Worm (Caenorhabditis elegans): ENCODE data around the gene Y102A5C.36.

The Y102A5C.36 gene

DNA sequence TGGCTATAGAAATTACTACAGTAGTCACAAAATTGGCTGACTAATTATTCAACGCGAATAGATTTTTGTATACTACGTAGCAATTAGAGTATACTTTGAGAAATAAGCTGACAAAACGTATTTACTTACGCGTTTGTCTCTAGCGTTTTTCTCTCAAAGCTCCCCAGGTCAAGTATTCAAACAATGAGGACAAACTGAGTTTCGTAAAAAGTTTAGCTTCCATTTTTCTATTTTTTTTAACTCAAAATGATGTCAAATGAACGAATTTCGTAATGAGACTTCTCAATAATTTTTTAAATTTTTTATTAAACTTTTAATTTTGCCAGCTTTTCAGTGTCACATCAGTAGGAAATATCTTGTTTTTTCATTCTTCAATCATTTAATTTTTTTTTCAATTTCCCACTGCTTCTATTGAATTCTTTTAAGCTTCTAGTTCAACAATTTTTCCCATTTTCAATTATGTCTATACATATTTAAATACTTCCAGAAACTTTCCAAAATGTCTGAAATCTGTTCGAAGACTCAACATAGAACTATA is 38.4 kb downstream of the Y102A5C.36 start, which contains the start of the genes ifas-2 and fbxa-44:
Gene ifas-2, minus strand, starts transcription at position 101 of the 538 bp plus-strand sequence.
Gene fbxa-44, plus strand, starts transcription at position 488 of the 538 bp plus-strand sequence.
- no peak for TF ChIP-seq madf-10 (tag; optimal IDR thresholded peaks at IDR 0.05)
- TF ChIP-seq tlf-1 (GFP tag; optimal IDR thresholded peaks at IDR 0.05), result no peak
- no peak for TF ChIP-seq die-1 (tag; optimal IDR thresholded peaks at IDR 0.05)
- TF ChIP-seq Y79H2A.3 (GFP tag; conservative IDR thresholded peaks at IDR 0.05), result no peak
- no peak for TF ChIP-seq madf-8 (GFP tag; conservative IDR thresholded peaks at IDR 0.05)
- TF ChIP-seq dpff-1 (tag; optimal IDR thresholded peaks at IDR 0.05), result no peak
- no peak for TF ChIP-seq attf-5 (GFP tag; optimal IDR thresholded peaks at IDR 0.05)
- TF ChIP-seq fkh-3 (tag; optimal IDR thresholded peaks at IDR 0.05), result no peak
- TF ChIP-seq pbrm-1 (GFP tag; IDR thresholded peaks at IDR 0.05), result no peak
- no peak for TF ChIP-seq ztf-18 (tag; optimal IDR thresholded peaks at IDR 0.05)
- no peak for TF ChIP-seq B0261.1 (tag; optimal IDR thresholded peaks at IDR 0.05)
- TF ChIP-seq mxl-1 (tag; optimal IDR thresholded peaks at IDR 0.05), result no peak
- no peak for TF ChIP-seq nhr-90 (tag; optimal IDR thresholded peaks at IDR 0.05)
- no peak for TF ChIP-seq zfh-2 (GFP tag; conservative IDR thresholded peaks at IDR 0.05)
- no peak for TF ChIP-seq attf-3 (GFP tag; conservative IDR thresholded peaks at IDR 0.05)
- TF ChIP-seq K12H6.12 (tag; optimal IDR thresholded peaks at IDR 0.05), result no peak
- TF ChIP-seq aptf-3 (GFP tag; IDR thresholded peaks at IDR 0.05), result no peak
- TF ChIP-seq akir-1 (GFP tag; optimal IDR thresholded peaks at IDR 0.05), result no peak
- no peak for TF ChIP-seq bed-1 (GFP tag; IDR thresholded peaks at IDR 0.05)
- TF ChIP-seq nhr-120 (GFP tag; IDR thresholded peaks at IDR 0.05), result no peak

DNA sequence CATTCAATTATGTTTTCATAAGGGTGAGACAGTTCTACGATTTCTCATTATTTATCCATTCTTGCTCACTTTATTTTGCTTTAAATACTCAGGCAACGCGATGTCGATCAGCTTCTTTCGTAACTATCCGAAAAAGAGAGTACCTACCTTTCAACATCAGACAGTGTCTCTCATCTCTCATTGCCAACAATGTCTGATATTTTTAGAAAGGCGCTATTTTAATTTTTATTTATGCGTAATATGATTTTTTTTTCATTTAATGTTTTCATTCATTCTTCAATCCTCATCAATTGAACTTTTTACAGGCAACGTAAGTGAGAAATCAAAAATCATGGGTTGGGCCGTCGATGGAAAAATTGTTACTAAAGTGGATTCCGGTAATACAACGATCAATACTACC is 42.5 kb downstream of the Y102A5C.36 start, which contains the start of gene F09C6.13:
Gene F09C6.13, plus strand, starts transcription at position 301 of the 400 bp plus-strand sequence.
- no peak for TF ChIP-seq T26A5.8 (tag; optimal IDR thresholded peaks at IDR 0.05)
- TF ChIP-seq F22D6.2 (tag; optimal IDR thresholded peaks at IDR 0.05), result no peak
- no peak for TF ChIP-seq let-526 (GFP tag; IDR thresholded peaks at IDR 0.05)
- TF ChIP-seq cebp-2 (GFP tag; IDR thresholded peaks at IDR 0.05), result no peak
- TF ChIP-seq pbrm-1 (GFP tag; IDR thresholded peaks at IDR 0.05), result no peak
- TF ChIP-seq nhr-80 (tag; optimal IDR thresholded peaks at IDR 0.05), result no peak
- no peak for TF ChIP-seq F49E8.2 (tag; optimal IDR thresholded peaks at IDR 0.05; ENCODE audit: insufficient read depth)
- TF ChIP-seq lin-26 (GFP tag; IDR thresholded peaks at IDR 0.05), result no peak
- no peak for TF ChIP-seq sdz-38 (tag; optimal IDR thresholded peaks at IDR 0.05)
- TF ChIP-seq ets-4 (GFP tag; optimal IDR thresholded peaks at IDR 0.05), result no peak
- no peak for TF ChIP-seq xnd-1 (tag; optimal IDR thresholded peaks at IDR 0.05)
- TF ChIP-seq tbp1 (GFP tag; optimal IDR thresholded peaks at IDR 0.05), result no peak

DNA sequence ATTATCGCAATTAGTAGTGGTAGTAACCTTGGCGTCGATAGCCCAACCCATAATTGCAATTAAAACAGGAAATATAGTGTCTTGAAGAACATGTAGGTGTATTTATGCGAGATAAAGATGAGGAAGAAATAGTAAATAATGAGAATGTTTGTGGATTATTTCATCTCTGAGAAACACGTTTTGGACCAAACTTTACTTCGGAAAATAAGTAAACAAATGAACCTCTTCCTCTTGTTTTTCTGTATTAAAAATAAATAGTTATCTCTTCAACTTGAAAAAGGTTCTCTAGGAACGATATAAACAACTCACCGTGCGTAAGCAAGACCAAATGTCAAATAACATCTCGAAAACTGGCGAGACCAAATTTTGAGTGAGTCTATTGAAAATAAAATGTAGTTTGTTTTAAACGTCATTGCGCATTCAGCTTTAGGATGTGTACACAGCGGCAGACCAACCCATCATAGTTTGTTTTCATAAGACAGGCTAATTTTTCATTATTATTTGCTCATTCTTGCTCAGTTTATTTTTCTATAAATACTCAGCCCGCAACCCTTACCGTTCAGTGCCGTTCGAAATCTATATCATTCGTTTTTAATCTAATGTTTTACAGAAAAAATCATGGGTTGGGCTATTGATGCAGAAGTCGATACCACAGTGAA is 44.9 kb downstream of the Y102A5C.36 start, which contains the start of the genes F09C6.11 and F09C6.12:
Gene F09C6.11, minus strand, starts transcription at position 51 of the 659 bp plus-strand sequence.
Gene F09C6.12, plus strand, starts transcription at position 609 of the 659 bp plus-strand sequence.
- TF ChIP-seq egrh-3 (GFP tag; IDR thresholded peaks at IDR 0.05) (no peak), F55B11.4 (tag; optimal IDR thresholded peaks at IDR 0.05; ENCODE audit: borderline replicate concordance, insufficient read depth) (no peak)

DNA sequence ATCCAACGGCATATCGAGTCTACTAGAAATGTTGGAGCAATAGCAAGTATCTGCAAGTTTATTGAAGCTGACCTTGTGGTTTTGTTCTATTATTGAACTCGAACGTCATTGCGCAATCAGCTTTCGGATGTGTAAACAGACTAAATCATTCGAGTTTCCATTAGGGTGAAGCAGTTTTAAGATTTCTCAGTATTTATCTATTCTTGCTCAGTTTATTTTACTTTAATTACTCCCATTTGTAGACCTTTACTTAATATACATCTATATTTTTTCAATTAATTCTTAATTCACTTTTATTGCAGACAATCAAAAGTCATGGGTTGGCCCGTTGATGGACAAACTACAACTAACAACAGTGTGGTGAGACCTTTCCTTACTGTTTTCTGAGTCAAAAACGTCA is 46.6 kb downstream of the Y102A5C.36 start, which contains the start of gene F09C6.14:
Gene F09C6.14, plus strand, starts transcription at position 301 of the 400 bp plus-strand sequence.
- TF ChIP-seq madf-8 (GFP tag; conservative IDR thresholded peaks at IDR 0.05) (no peak), T07F8.4 (tag; optimal IDR thresholded peaks at IDR 0.05) (no peak), hlh-26 (GFP tag; conservative IDR thresholded peaks at IDR 0.05) (no peak), nfya-1 (tag; optimal IDR thresholded peaks at IDR 0.05; ENCODE audit: borderline replicate concordance, insufficient read depth) (no peak)
